Fruit fly (Drosophila melanogaster) whole organism, embryonic: ENCODE measurements around the gene GXIVsPLA2.

Source experiments
- Ada2b ChIP-seq: fragments of 200-800 bp; sonication (Bioruptor generic); IDR thresholded peaks from 2 replicates; pipeline ENCODE4 v1.3.6; 2022; ENCODE audit warnings: missing biosample characterization, missing genetic modification characterization
- Antp ChIP-seq: fragments of 200-800 bp; sonication (Bioruptor generic); optimal IDR thresholded peaks from 3 replicates; lab custom pipeline; 2016; ENCODE audit warnings: missing biosample characterization, missing genetic modification characterization
- Blimp-1 ChIP-seq: fragments of 200-800 bp; sonication (Bioruptor generic); optimal IDR thresholded peaks from 3 replicates; lab custom pipeline; 2018; ENCODE audit warnings: missing biosample characterization, missing genetic modification characterization, mild to moderate bottlenecking, moderate library complexity, missing genetic modification reagents
- CG10565 ChIP-seq: fragments of 200-800 bp; sonication (Bioruptor generic); optimal IDR thresholded peaks from 3 replicates; lab custom pipeline; 2016; ENCODE audit warnings: missing biosample characterization, mild to moderate bottlenecking, missing genetic modification characterization
- CG11504 ChIP-seq: fragments of 200-800 bp; sonication (Bioruptor generic); optimal IDR thresholded peaks from 3 replicates; lab custom pipeline; 2019; ENCODE audit warnings: missing biosample characterization, mild to moderate bottlenecking, missing genetic modification characterization, moderate library complexity
- CG11695 ChIP-seq: fragments of 200-800 bp; sonication (Bioruptor generic); IDR thresholded peaks from 3 replicates; pipeline ENCODE4 v1.3.6; 2022; ENCODE audit warnings: missing biosample characterization, missing genetic modification characterization
- CG11696 ChIP-seq: fragments of 200-800 bp; sonication (Bioruptor generic); IDR thresholded peaks from 2 replicates; pipeline ENCODE4 v1.3.6; 2022; ENCODE audit warnings: missing biosample characterization, missing genetic modification characterization
- CG11723 ChIP-seq: fragments of 200-800 bp; sonication (Bioruptor generic); optimal IDR thresholded peaks from 2 replicates; lab custom pipeline; 2017; ENCODE audit warnings: missing biosample characterization, mild to moderate bottlenecking, missing genetic modification characterization
- CG13296 ChIP-seq: fragments of 200-800 bp; sonication (Bioruptor generic); optimal IDR thresholded peaks from 3 replicates; lab custom pipeline; 2018; ENCODE audit warnings: missing biosample characterization, mild to moderate bottlenecking, missing genetic modification characterization
- CG14050 ChIP-seq: fragments of 200-800 bp; sonication (Bioruptor generic); IDR thresholded peaks from 3 replicates; pipeline ENCODE4 v1.3.6; 2022; ENCODE audit warnings: missing biosample characterization, missing genetic modification characterization
- CG15479 ChIP-seq: fragments of 200-800 bp; sonication (Bioruptor generic); optimal IDR thresholded peaks from 3 replicates; lab custom pipeline; 2019; ENCODE audit warnings: missing biosample characterization, mild to moderate bottlenecking, missing genetic modification characterization, moderate library complexity
- CG15601 ChIP-seq: fragments of 200-800 bp; sonication (Bioruptor generic); optimal IDR thresholded peaks from 3 replicates; lab custom pipeline; 2019; ENCODE audit warnings: missing biosample characterization, mild to moderate bottlenecking, missing genetic modification characterization, moderate library complexity
- CG1602 ChIP-seq: fragments of 200-800 bp; sonication (Bioruptor generic); optimal IDR thresholded peaks from 3 replicates; lab custom pipeline; 2016; ENCODE audit warnings: missing biosample characterization, missing genetic modification characterization
- CG2120 ChIP-seq: fragments of 200-800 bp; sonication (Bioruptor generic); optimal IDR thresholded peaks from 3 replicates; lab custom pipeline; 2016; ENCODE audit warnings: missing biosample characterization, missing genetic modification characterization
- CG2678 ChIP-seq: fragments of 200-800 bp; sonication (Bioruptor generic); optimal IDR thresholded peaks from 3 replicates; lab custom pipeline; 2019; ENCODE audit warnings: missing biosample characterization, mild to moderate bottlenecking, missing genetic modification characterization, moderate library complexity
- CG33213 ChIP-seq: fragments of 200-800 bp; sonication (Bioruptor generic); optimal IDR thresholded peaks from 3 replicates; lab custom pipeline; 2016; ENCODE audit warnings: missing biosample characterization, missing genetic modification characterization
- CG4854 ChIP-seq: fragments of 200-800 bp; sonication (Bioruptor generic); optimal IDR thresholded peaks from 2 replicates; lab custom pipeline; 2016; ENCODE audit warnings: missing biosample characterization, missing genetic modification characterization, inconsistent platforms
- CG5180 ChIP-seq: fragments of 200-800 bp; sonication (Bioruptor generic); optimal IDR thresholded peaks from 3 replicates; lab custom pipeline; 2017; ENCODE audit warnings: missing biosample characterization, missing genetic modification characterization, mild to moderate bottlenecking, moderate library complexity, missing genetic modification reagents
- CG7556 ChIP-seq: fragments of 200-800 bp; sonication (Bioruptor generic); optimal IDR thresholded peaks from 2 replicates; lab custom pipeline; 2017; ENCODE audit warnings: missing biosample characterization, mild to moderate bottlenecking, missing genetic modification characterization
- CG7745 ChIP-seq: fragments of 200-800 bp; sonication (Bioruptor generic); optimal IDR thresholded peaks from 2 replicates; lab custom pipeline; 2018; ENCODE audit warnings: missing biosample characterization, mild to moderate bottlenecking, missing genetic modification characterization, moderate library complexity
- CG7839 ChIP-seq: fragments of 200-800 bp; sonication (Bioruptor generic); optimal IDR thresholded peaks from 3 replicates; lab custom pipeline; 2018; ENCODE audit warnings: missing biosample characterization, mild to moderate bottlenecking, missing genetic modification characterization, moderate library complexity
- CG9215 ChIP-seq: fragments of 200-800 bp; sonication (Bioruptor generic); IDR thresholded peaks from 2 replicates; pipeline ENCODE4 v1.3.6; 2022; ENCODE audit warnings: missing biosample characterization, missing genetic modification characterization
- Dref ChIP-seq: fragments of 200-800 bp; sonication (Bioruptor generic); IDR thresholded peaks from 2 replicates; pipeline ENCODE4 v1.3.6; 2022; ENCODE audit warnings: missing biosample characterization, missing genetic modification characterization
- Fer3 ChIP-seq: fragments of 200-800 bp; sonication (Bioruptor generic); optimal IDR thresholded peaks from 2 replicates; lab custom pipeline; 2018; ENCODE audit warnings: missing biosample characterization, mild to moderate bottlenecking, missing genetic modification characterization, moderate library complexity
- HLH3B ChIP-seq: fragments of 200-800 bp; sonication (Bioruptor generic); IDR thresholded peaks from 2 replicates; pipeline ENCODE4 v1.3.6; 2022; ENCODE audit warnings: missing biosample characterization, missing genetic modification characterization
- Hsf ChIP-seq: fragments of 200-800 bp; sonication (Bioruptor generic); optimal IDR thresholded peaks from 3 replicates; lab custom pipeline; 2016; ENCODE audit warnings: missing biosample characterization, missing genetic modification characterization
- Nf-YB ChIP-seq: fragments of 200-800 bp; sonication (Bioruptor generic); optimal IDR thresholded peaks from 3 replicates; lab custom pipeline; 2019; ENCODE audit warnings: missing biosample characterization, mild to moderate bottlenecking, missing genetic modification characterization, moderate library complexity
- Rfx ChIP-seq: fragments of 200-800 bp; sonication (Bioruptor generic); IDR thresholded peaks from 2 replicates; pipeline ENCODE4 v1.3.6; 2022; ENCODE audit warnings: missing biosample characterization, missing genetic modification characterization
- Sry-δ ChIP-seq: fragments of 200-800 bp; sonication (Bioruptor generic); optimal IDR thresholded peaks from 2 replicates; lab custom pipeline; 2016; ENCODE audit warnings: missing biosample characterization, missing genetic modification characterization
- Ssrp ChIP-seq: fragments of 200-800 bp; sonication (Bioruptor generic); optimal IDR thresholded peaks from 2 replicates; lab custom pipeline; 2018; ENCODE audit warnings: missing biosample characterization, mild to moderate bottlenecking, missing genetic modification characterization, moderate library complexity
- Tbp ChIP-seq: fragments of >200 bp; optimal IDR thresholded peaks from 2 replicates; lab custom pipeline; 2018; ENCODE audit warnings: missing biosample characterization, missing genetic modification characterization
- az2 ChIP-seq: fragments of 200-800 bp; sonication (Bioruptor generic); optimal IDR thresholded peaks from 3 replicates; lab custom pipeline; 2016; ENCODE audit warnings: missing biosample characterization, missing genetic modification characterization
- bsh ChIP-seq, 2 experiments: fragments of 200-800 bp; sonication (Bioruptor generic); optimal IDR thresholded peaks; 2 replicates each; lab custom pipeline; 2017 to 2018; ENCODE audit warnings: mild to moderate bottlenecking in 2 of 2, missing biosample characterization in 2 of 2, missing genetic modification characterization in 2 of 2, moderate library complexity in 1 of 2
- dimm ChIP-seq: fragments of 200-800 bp; sonication (Bioruptor generic); IDR thresholded peaks from 2 replicates; pipeline ENCODE4 v1.3.6; 2022; ENCODE audit warnings: missing biosample characterization, missing genetic modification characterization
- disco-r ChIP-seq: fragments of 200-800 bp; sonication (Bioruptor generic); optimal IDR thresholded peaks from 2 replicates; lab custom pipeline; 2016; ENCODE audit warnings: missing biosample characterization, missing genetic modification characterization
- eve ChIP-seq, 2 experiments: fragments of >200 bp; optimal IDR thresholded peaks; 2 replicates each; lab custom pipeline; 2017; ENCODE audit warnings: missing biosample characterization in 2 of 2, missing genetic modification characterization in 2 of 2
- gcm2 ChIP-seq: fragments of 200-800 bp; sonication (Bioruptor generic); optimal IDR thresholded peaks from 2 replicates; lab custom pipeline; 2016; ENCODE audit warnings: missing biosample characterization, missing genetic modification characterization
- gfzf ChIP-seq: fragments of 200-800 bp; sonication (Bioruptor generic); optimal IDR thresholded peaks from 2 replicates; lab custom pipeline; 2016; ENCODE audit warnings: missing biosample characterization, mild to moderate bottlenecking, missing genetic modification characterization, moderate library complexity
- gsb ChIP-seq: fragments of 200-800 bp; sonication (Bioruptor generic); IDR thresholded peaks from 2 replicates; pipeline ENCODE4 v1.3.6; 2022; ENCODE audit warnings: missing biosample characterization, missing genetic modification characterization
- hkb ChIP-seq, 2 experiments: fragments of 200-800 bp in 1 of 2; fragments of >200 bp in 1 of 2; sonication (Bioruptor generic) in 1 of 2; IDR thresholded peaks in 1 of 2; optimal IDR thresholded peaks in 1 of 2; 2 replicates each; pipeline versions ENCODE4 v1.3.6 to Lab custom; 2017 to 2022; ENCODE audit warnings: missing biosample characterization in 1 of 2, missing genetic modification characterization in 1 of 2
- lab ChIP-seq: fragments of 200-800 bp; sonication (Bioruptor generic); optimal IDR thresholded peaks from 3 replicates; lab custom pipeline; 2017; ENCODE audit warnings: missing biosample characterization, missing genetic modification characterization, mild to moderate bottlenecking, moderate library complexity, missing genetic modification reagents
- pfk ChIP-seq: fragments of 200-800 bp; sonication (Bioruptor generic); optimal IDR thresholded peaks from 2 replicates; lab custom pipeline; 2018; ENCODE audit warnings: missing biosample characterization, mild to moderate bottlenecking, missing genetic modification characterization, moderate library complexity
- ranshi ChIP-seq: fragments of 200-800 bp; sonication (Bioruptor generic); IDR thresholded peaks from 2 replicates; pipeline ENCODE4 v1.3.6; 2022; ENCODE audit warnings: missing biosample characterization, missing genetic modification characterization
- run ChIP-seq: fragments of 200-800 bp; sonication (Bioruptor generic); optimal IDR thresholded peaks from 3 replicates; lab custom pipeline; 2018; ENCODE audit warnings: missing biosample characterization, mild to moderate bottlenecking, missing genetic modification characterization
- shn ChIP-seq: fragments of 200-800 bp; sonication (Bioruptor generic); optimal IDR thresholded peaks from 3 replicates; lab custom pipeline; 2016; ENCODE audit warnings: missing biosample characterization, missing genetic modification characterization
- sna ChIP-seq: fragments of 200-800 bp; sonication (Bioruptor generic); IDR thresholded peaks from 2 replicates; pipeline ENCODE4 v1.3.6; 2022; ENCODE audit warnings: missing biosample characterization, missing genetic modification characterization; ENCODE audit not compliant: partially characterized antibody
- tgo ChIP-seq: fragments of 200-800 bp; sonication (Bioruptor generic); IDR thresholded peaks from 3 replicates; pipeline ENCODE4 v1.3.6; 2022; ENCODE audit warnings: missing biosample characterization, missing genetic modification characterization
- toy ChIP-seq: fragments of 200-800 bp; sonication (Bioruptor generic); IDR thresholded peaks from 2 replicates; pipeline ENCODE4 v1.3.6; 2022; ENCODE audit warnings: missing biosample characterization, missing genetic modification characterization
- vvl ChIP-seq: fragments of 200-800 bp; sonication (Bioruptor generic); IDR thresholded peaks from 2 replicates; pipeline ENCODE4 v1.3.6; 2022; ENCODE audit warnings: missing biosample characterization, missing genetic modification characterization
- z ChIP-seq: fragments of 200-800 bp; sonication (Bioruptor generic); IDR thresholded peaks from 3 replicates; pipeline ENCODE4 v1.3.6; 2022; ENCODE audit warnings: missing biosample characterization, missing genetic modification characterization

Gene GXIVsPLA2

dm6 chr3L:15923352-15923751, 31.5 kb upstream of the GXIVsPLA2 start (continued):
- no peak for TF ChIP-seq run (tag; lab: Kevin White, UChicago)
- TF ChIP-seq Sry-δ (GFP tag; lab: Kevin White, UChicago), result no peak
- no peak for TF ChIP-seq disco-r (GFP tag; lab: Kevin White, UChicago)
- TF ChIP-seq Blimp-1 (GFP tag; lab: Kevin White, UChicago), result peak; percentile 41
- TF ChIP-seq CG5180 (GFP tag; lab: Kevin White, UChicago), result no peak
- no peak for TF ChIP-seq gfzf
- peak; percentile 47; the same call in 1 of the 2 replicates for TF ChIP-seq vvl (GFP tag; lab: Robert Waterston, UW)
- TF ChIP-seq az2, result peak; percentile 28
- peak; percentile 31; the same call in 1 of the 3 replicates for TF ChIP-seq tgo (GFP tag; lab: Robert Waterston, UW)
- TF ChIP-seq CG1602 (GFP tag; lab: Kevin White, UChicago), result peak; percentile 18
- TF ChIP-seq Dref (GFP tag; lab: Robert Waterston, UW), result no peak
- no peak for TF ChIP-seq z (GFP tag; lab: Robert Waterston, UW)
- no peak for TF ChIP-seq hkb (optimal IDR thresholded peaks at IDR 0.05; lab: Kevin White, UChicago)
- TF ChIP-seq hkb (GFP tag; IDR thresholded peaks at IDR 0.05; lab: Robert Waterston, UW), result peak; percentile 55
- TF ChIP-seq CG4854 (GFP tag; lab: Kevin White, UChicago), result peak; percentile 1
- TF ChIP-seq CG14050 (GFP tag; lab: Robert Waterston, UW), result no peak
- TF ChIP-seq CG9215, result peak; percentile 43; the same call in 1 of the 2 replicates
- no peak for TF ChIP-seq gsb (GFP tag; lab: Robert Waterston, UW)
- 0 out of 2 replicates have a peak, but pooled peaks have one; percentile 53 for TF ChIP-seq HLH3B (GFP tag; lab: Robert Waterston, UW)
- peak; percentile 27 for TF ChIP-seq CG13296
- no peak for TF ChIP-seq shn (GFP tag; lab: Kevin White, UChicago)
- TF ChIP-seq CG11723 (GFP tag; lab: Kevin White, UChicago), result no peak
- no peak for TF ChIP-seq toy
- no peak for TF ChIP-seq CG11696 (GFP tag; lab: Robert Waterston, UW)
- peak; percentile 73 for TF ChIP-seq CG11504 (tag; lab: Kevin White, UChicago)
- TF ChIP-seq CG33213 (GFP tag; lab: Kevin White, UChicago), result no peak
- TF ChIP-seq CG2120 (GFP tag; lab: Kevin White, UChicago), result peak; percentile 60
- peak; percentile 19; the same call in 1 of the 2 replicates for TF ChIP-seq ranshi (GFP tag; lab: Robert Waterston, UW)
- peak; percentile 32 for TF ChIP-seq CG15601 (tag; lab: Kevin White, UChicago)
- TF ChIP-seq CG7556 (GFP tag; lab: Kevin White, UChicago), result peak; percentile 40
- TF ChIP-seq CG2678 (tag; lab: Kevin White, UChicago), result peak; percentile 72
- peak; percentile 63 for TF ChIP-seq CG7839 (tag; lab: Kevin White, UChicago)
- TF ChIP-seq lab, result peak; percentile 65
- no peak for TF ChIP-seq sna (GFP tag; lab: Robert Waterston, UW)
- TF ChIP-seq Ada2b, result peak; percentile 38
- no peak for TF ChIP-seq dimm (GFP tag; lab: Robert Waterston, UW)
- TF ChIP-seq CG11695 (GFP tag; lab: Robert Waterston, UW), result 0 out of 3 replicates have a peak, but pooled peaks have one; percentile 47
- TF ChIP-seq bsh (GFP tag; optimal IDR thresholded peaks at IDR 0.05; lab: Kevin White, UChicago), result peak in 1 of 2 experiments; percentile 60
- peak; percentile 8 for TF ChIP-seq Nf-YB
- no peak for TF ChIP-seq CG7745 (tag; lab: Kevin White, UChicago)
- TF ChIP-seq eve (GFP tag; optimal IDR thresholded peaks at IDR 0.05; lab: Kevin White, UChicago), result peak in 1 of 2 experiments; percentile 7
- no peak for TF ChIP-seq pfk (GFP tag; lab: Kevin White, UChicago)
- no peak for TF ChIP-seq CG15479
- peak; percentile 55 for TF ChIP-seq Fer3
- TF ChIP-seq Ssrp (tag; lab: Kevin White, UChicago), result peak; percentile 26
- no peak for TF ChIP-seq Tbp
- peak; percentile 38 for TF ChIP-seq Rfx (GFP tag; lab: Robert Waterston, UW)
- TF ChIP-seq Antp (GFP tag; lab: Kevin White, UChicago), result no peak
- peak; percentile 22 for TF ChIP-seq Hsf (GFP tag; lab: Kevin White, UChicago)
- TF ChIP-seq CG10565, result no peak
- no peak for TF ChIP-seq gcm2 (GFP tag; lab: Kevin White, UChicago)
